Worm (Caenorhabditis elegans): ENCODE results near the gene R10D12.1.

Gene R10D12.1

ce11 chrV:13957691-13958090 is 23.2 kb upstream of the R10D12.1 start:
- TF ChIP-seq ets-7 (tag; optimal IDR thresholded peaks at IDR 0.05) (no peak), aly-1 (tag; optimal IDR thresholded peaks at IDR 0.05) (no peak), scrt-1 (GFP tag; IDR thresholded peaks at IDR 0.05) (no peak), F13C5.2 (tag; optimal IDR thresholded peaks at IDR 0.05) (no peak), hmbx-1 (tag; optimal IDR thresholded peaks at IDR 0.05) (no peak)

ce11 chrV:13955370-13956089 is 21.1 kb upstream of the R10D12.1 start:
- TF ChIP-seq tbx-37 (GFP tag; conservative IDR thresholded peaks at IDR 0.05) (no peak), scrt-1 (GFP tag; IDR thresholded peaks at IDR 0.05) (no peak), tbx-11 (GFP tag; IDR thresholded peaks at IDR 0.05) (no peak), pes-1 (GFP tag; IDR thresholded peaks at IDR 0.05) (no peak), ama-1 (optimal IDR thresholded peaks at IDR 0.05) (no peak)

ce11 chrV:13954056-13954455 is 19.6 kb upstream of the R10D12.1 start, which contains the start of gene swt-6:
TSS of gene swt-6 (plus strand) at chrV:13954356.
- TF ChIP-seq ets-7 (tag; optimal IDR thresholded peaks at IDR 0.05) = no peak
- no peak for TF ChIP-seq hmg-4 (GFP tag; optimal IDR thresholded peaks at IDR 0.05)
- no peak for TF ChIP-seq tbx-37 (GFP tag; conservative IDR thresholded peaks at IDR 0.05)
- no peak for TF ChIP-seq flt-1 (GFP tag; IDR thresholded peaks at IDR 0.05)
- no peak for TF ChIP-seq B0310.2 (tag; optimal IDR thresholded peaks at IDR 0.05)
- no peak for TF ChIP-seq pes-1 (GFP tag; IDR thresholded peaks at IDR 0.05)
- TF ChIP-seq tbx-11 (GFP tag; IDR thresholded peaks at IDR 0.05) = no peak
- TF ChIP-seq hmbx-1 (tag; optimal IDR thresholded peaks at IDR 0.05) = no peak
- TF ChIP-seq ama-1 (optimal IDR thresholded peaks at IDR 0.05) = no peak
- no peak for TF ChIP-seq ceh-36 (tag; optimal IDR thresholded peaks at IDR 0.05)
- no peak for TF ChIP-seq scrt-1 (GFP tag; IDR thresholded peaks at IDR 0.05)
- TF ChIP-seq hnd-1 (tag; optimal IDR thresholded peaks at IDR 0.05) = no peak
- no peak for TF ChIP-seq tra-4 (tag; optimal IDR thresholded peaks at IDR 0.05)
- TF ChIP-seq sea-1 (GFP tag; conservative IDR thresholded peaks at IDR 0.05) = no peak
- TF ChIP-seq ceh-13 (GFP tag; optimal IDR thresholded peaks at IDR 0.05) = no peak
- no peak for TF ChIP-seq F13C5.2 (tag; optimal IDR thresholded peaks at IDR 0.05)

ce11 chrV:13953191-13953590 is 18.7 kb upstream of the R10D12.1 start, which contains the start of gene R10D12.8:
TSS of gene R10D12.8 (minus strand) at chrV:13953291.
- TF ChIP-seq F13C5.2 (tag; optimal IDR thresholded peaks at IDR 0.05) (no peak), ama-1 (optimal IDR thresholded peaks at IDR 0.05) (no peak), scrt-1 (GFP tag; IDR thresholded peaks at IDR 0.05) (no peak), tbx-37 (GFP tag; conservative IDR thresholded peaks at IDR 0.05) (no peak), tbx-11 (GFP tag; IDR thresholded peaks at IDR 0.05) (no peak), ceh-13 (GFP tag; optimal IDR thresholded peaks at IDR 0.05) (no peak), hmbx-1 (tag; optimal IDR thresholded peaks at IDR 0.05) (no peak), hnd-1 (tag; optimal IDR thresholded peaks at IDR 0.05) (no peak), hmg-4 (GFP tag; optimal IDR thresholded peaks at IDR 0.05) (no peak), ceh-36 (tag; optimal IDR thresholded peaks at IDR 0.05) (no peak), sea-1 (GFP tag; conservative IDR thresholded peaks at IDR 0.05) (no peak), tra-4 (tag; optimal IDR thresholded peaks at IDR 0.05) (no peak), flt-1 (GFP tag; IDR thresholded peaks at IDR 0.05) (no peak)

ce11 chrV:13949752-13950151 is 15.3 kb upstream of the R10D12.1 start, which contains the start of gene R10D12.7:
TSS of gene R10D12.7 (plus strand) at chrV:13950052.
- TF ChIP-seq hmg-4 (GFP tag; optimal IDR thresholded peaks at IDR 0.05) = no peak
- no peak for TF ChIP-seq ceh-13 (GFP tag; optimal IDR thresholded peaks at IDR 0.05)
- no peak for TF ChIP-seq ceh-36 (tag; optimal IDR thresholded peaks at IDR 0.05)
- no peak for TF ChIP-seq sea-1 (GFP tag; conservative IDR thresholded peaks at IDR 0.05)
- no peak for TF ChIP-seq tra-4 (tag; optimal IDR thresholded peaks at IDR 0.05)
- TF ChIP-seq aly-1 (tag; optimal IDR thresholded peaks at IDR 0.05) = no peak
- no peak for TF ChIP-seq pes-1 (GFP tag; IDR thresholded peaks at IDR 0.05)
- no peak for TF ChIP-seq tbx-11 (GFP tag; IDR thresholded peaks at IDR 0.05)
- TF ChIP-seq scrt-1 (GFP tag; IDR thresholded peaks at IDR 0.05) = no peak
- TF ChIP-seq hnd-1 (tag; optimal IDR thresholded peaks at IDR 0.05) = no peak
- no peak for TF ChIP-seq ets-7 (tag; optimal IDR thresholded peaks at IDR 0.05)
- TF ChIP-seq B0310.2 (tag; optimal IDR thresholded peaks at IDR 0.05) = no peak
- TF ChIP-seq F13C5.2 (tag; optimal IDR thresholded peaks at IDR 0.05) = no peak
- TF ChIP-seq tbx-37 (GFP tag; conservative IDR thresholded peaks at IDR 0.05) = no peak
- no peak for TF ChIP-seq ama-1 (optimal IDR thresholded peaks at IDR 0.05)

ce11 chrV:13949010-13949409 is 14.6 kb upstream of the R10D12.1 start, which contains the start of gene R10D12.6:
TSS of gene R10D12.6 (plus strand) at chrV:13949310.
- TF ChIP-seq tbx-37 (GFP tag; conservative IDR thresholded peaks at IDR 0.05) (no peak), B0310.2 (tag; optimal IDR thresholded peaks at IDR 0.05) (no peak), hmg-4 (GFP tag; optimal IDR thresholded peaks at IDR 0.05) (no peak), flt-1 (GFP tag; IDR thresholded peaks at IDR 0.05) (no peak), ama-1 (optimal IDR thresholded peaks at IDR 0.05) (no peak), tbx-11 (GFP tag; IDR thresholded peaks at IDR 0.05) (no peak), tra-4 (tag; optimal IDR thresholded peaks at IDR 0.05) (no peak), F13C5.2 (tag; optimal IDR thresholded peaks at IDR 0.05) (no peak), hnd-1 (tag; optimal IDR thresholded peaks at IDR 0.05) (no peak)

ce11 chrV:13946385-13947019 is 12.1 kb upstream of the R10D12.1 start, which contains the start of the genes srx-10 and clec-226:
TSS of gene srx-10 (minus strand) at chrV:13946485.
TSS of gene clec-226 (plus strand) at chrV:13946969.
- TF ChIP-seq pes-1 (GFP tag; IDR thresholded peaks at IDR 0.05) (no peak), tbx-37 (GFP tag; conservative IDR thresholded peaks at IDR 0.05) (no peak), ama-1 (optimal IDR thresholded peaks at IDR 0.05) (no peak), flt-1 (GFP tag; IDR thresholded peaks at IDR 0.05) (no peak), ceh-36 (tag; optimal IDR thresholded peaks at IDR 0.05) (no peak), scrt-1 (GFP tag; IDR thresholded peaks at IDR 0.05) (no peak), tra-4 (tag; optimal IDR thresholded peaks at IDR 0.05) (no peak), hnd-1 (tag; optimal IDR thresholded peaks at IDR 0.05) (no peak), ceh-13 (GFP tag; optimal IDR thresholded peaks at IDR 0.05) (no peak), ets-7 (tag; optimal IDR thresholded peaks at IDR 0.05) (no peak), F13C5.2 (tag; optimal IDR thresholded peaks at IDR 0.05) (no peak), aly-1 (tag; optimal IDR thresholded peaks at IDR 0.05) (no peak), hmg-4 (GFP tag; optimal IDR thresholded peaks at IDR 0.05) (no peak)

All from whole organism, early embryonic.